Fruit fly (Drosophila melanogaster) whole organism, embryonic: Measurements from ENCODE around the gene Cyp310a1.

Experiments used
- Ada2b ChIP-seq: fragments of 200-800 bp; sonication (Bioruptor generic); IDR thresholded peaks from 2 replicates; pipeline ENCODE4 v1.3.6; 2022; ENCODE audit warnings: missing biosample characterization, missing genetic modification characterization
- Asciz ChIP-seq: fragments of 200-800 bp; sonication (Bioruptor generic); optimal IDR thresholded peaks from 2 replicates; lab custom pipeline; 2017; ENCODE audit warnings: missing biosample characterization, mild to moderate bottlenecking, missing genetic modification characterization, missing genetic modification reagents
- B-H1 ChIP-seq: fragments of 200-800 bp; sonication (Bioruptor generic); IDR thresholded peaks from 3 replicates; pipeline ENCODE4 v1.3.6; 2022; ENCODE audit warnings: missing biosample characterization, missing genetic modification characterization
- B-H2 ChIP-seq: fragments of 200-800 bp; sonication (Bioruptor generic); optimal IDR thresholded peaks from 2 replicates; lab custom pipeline; 2018; ENCODE audit warnings: missing biosample characterization, mild to moderate bottlenecking, missing genetic modification characterization
- CG10147 ChIP-seq: fragments of 200-800 bp; sonication (Bioruptor generic); optimal IDR thresholded peaks from 2 replicates; lab custom pipeline; 2019; ENCODE audit warnings: missing biosample characterization, mild to moderate bottlenecking, missing genetic modification characterization, moderate library complexity
- CG10321 ChIP-seq: fragments of 200-800 bp; sonication (Bioruptor generic); IDR thresholded peaks from 2 replicates; pipeline ENCODE4 v1.3.6; 2022; ENCODE audit warnings: missing biosample characterization, missing genetic modification characterization
- CG10565 ChIP-seq: fragments of 200-800 bp; sonication (Bioruptor generic); optimal IDR thresholded peaks from 3 replicates; lab custom pipeline; 2016; ENCODE audit warnings: missing biosample characterization, mild to moderate bottlenecking, missing genetic modification characterization
- CG10959 ChIP-seq: fragments of 200-800 bp; sonication (Bioruptor generic); IDR thresholded peaks from 2 replicates; pipeline ENCODE4 v1.3.6; 2022; ENCODE audit warnings: missing biosample characterization, missing genetic modification characterization
- CG11695 ChIP-seq: fragments of 200-800 bp; sonication (Bioruptor generic); IDR thresholded peaks from 3 replicates; pipeline ENCODE4 v1.3.6; 2022; ENCODE audit warnings: missing biosample characterization, missing genetic modification characterization
- CG1233 ChIP-seq: fragments of 200-800 bp; sonication (Bioruptor generic); optimal IDR thresholded peaks from 4 replicates; lab custom pipeline; 2018; ENCODE audit warnings: missing biosample characterization, mild to moderate bottlenecking, missing genetic modification characterization
- CG13775 ChIP-seq: fragments of 200-800 bp; sonication (Bioruptor generic); optimal IDR thresholded peaks from 3 replicates; lab custom pipeline; 2017; ENCODE audit warnings: missing biosample characterization, mild to moderate bottlenecking, missing genetic modification characterization
- CG14014 ChIP-seq: fragments of 200-800 bp; sonication (Bioruptor generic); IDR thresholded peaks from 2 replicates; pipeline ENCODE4 v1.3.6; 2022; ENCODE audit warnings: missing biosample characterization, missing genetic modification characterization
- CG14050 ChIP-seq: fragments of 200-800 bp; sonication (Bioruptor generic); IDR thresholded peaks from 3 replicates; pipeline ENCODE4 v1.3.6; 2022; ENCODE audit warnings: missing biosample characterization, missing genetic modification characterization
- CG1647 ChIP-seq: fragments of 200-800 bp; sonication (Bioruptor generic); optimal IDR thresholded peaks from 3 replicates; lab custom pipeline; 2016; ENCODE audit warnings: missing biosample characterization, missing genetic modification characterization
- CG17612 ChIP-seq: fragments of 200-800 bp; sonication (Bioruptor generic); IDR thresholded peaks from 2 replicates; pipeline ENCODE4 v1.3.6; 2022; ENCODE audit warnings: missing biosample characterization, missing genetic modification characterization
- CG1792 ChIP-seq: fragments of 200-800 bp; sonication (Bioruptor generic); optimal IDR thresholded peaks from 2 replicates; lab custom pipeline; 2016; ENCODE audit warnings: missing biosample characterization, missing genetic modification characterization
- CG18476 ChIP-seq: fragments of 200-800 bp; sonication (Bioruptor generic); optimal IDR thresholded peaks from 2 replicates; lab custom pipeline; 2016; ENCODE audit warnings: missing biosample characterization, mild to moderate bottlenecking, missing genetic modification characterization
- CG30020 ChIP-seq: fragments of 200-800 bp; optimal IDR thresholded peaks from 2 replicates; lab custom pipeline; 2019; ENCODE audit warnings: missing biosample characterization, mild to moderate bottlenecking, missing genetic modification characterization, moderate library complexity
- CG3726 ChIP-seq: fragments of 200-800 bp; sonication (Bioruptor generic); IDR thresholded peaks from 3 replicates; pipeline ENCODE4, ENCODE4 v1.3.6; 2022; ENCODE audit warnings: missing biosample characterization, missing genetic modification characterization
- CG4707 ChIP-seq: fragments of 200-800 bp; sonication (Bioruptor generic); optimal IDR thresholded peaks from 2 replicates; lab custom pipeline; 2018; ENCODE audit warnings: missing biosample characterization, mild to moderate bottlenecking, missing genetic modification characterization, moderate library complexity
- CG6254 ChIP-seq: fragments of 200-800 bp; sonication (Bioruptor generic); optimal IDR thresholded peaks from 3 replicates; lab custom pipeline; 2017; ENCODE audit warnings: mild to moderate bottlenecking, missing biosample characterization, missing genetic modification reagents, missing genetic modification characterization
- CG7271 ChIP-seq: fragments of 200-800 bp; sonication (Bioruptor generic); optimal IDR thresholded peaks from 2 replicates; lab custom pipeline; 2018; ENCODE audit warnings: missing biosample characterization, mild to moderate bottlenecking, missing genetic modification characterization, moderate library complexity
- CG7372 ChIP-seq: fragments of 200-800 bp; sonication (Bioruptor generic); IDR thresholded peaks from 2 replicates; pipeline ENCODE4 v1.3.6; 2022; ENCODE audit warnings: missing biosample characterization, missing genetic modification characterization
- CG7556 ChIP-seq: fragments of 200-800 bp; sonication (Bioruptor generic); optimal IDR thresholded peaks from 2 replicates; lab custom pipeline; 2017; ENCODE audit warnings: missing biosample characterization, mild to moderate bottlenecking, missing genetic modification characterization
- CG8924 ChIP-seq: fragments of 200-800 bp; optimal IDR thresholded peaks from 3 replicates; lab custom pipeline; 2019; ENCODE audit warnings: missing biosample characterization, mild to moderate bottlenecking, missing genetic modification characterization, moderate library complexity
- D ChIP-seq, 2 experiments: fragments of 200-800 bp in 1 of 2; fragments of >200 bp in 1 of 2; sonication (Bioruptor generic) in 1 of 2; optimal IDR thresholded peaks; 2 replicates in 1 of 2; 3 replicates in 1 of 2; lab custom pipeline; 2017; ENCODE audit warnings: mild to moderate bottlenecking in 1 of 2, missing biosample characterization in 1 of 2, missing genetic modification characterization in 1 of 2, missing genetic modification reagents in 1 of 2
- Dbx ChIP-seq: fragments of 200-800 bp; sonication (Bioruptor generic); IDR thresholded peaks from 3 replicates; pipeline ENCODE4 v1.3.6; 2022; ENCODE audit warnings: missing biosample characterization, missing genetic modification characterization
- Fer1 ChIP-seq: fragments of 200-800 bp; sonication (Bioruptor generic); optimal IDR thresholded peaks from 2 replicates; lab custom pipeline; 2017; ENCODE audit warnings: missing biosample characterization, mild to moderate bottlenecking, missing genetic modification characterization
- Gug ChIP-seq: fragments of 200-800 bp; sonication (Bioruptor generic); IDR thresholded peaks from 4 replicates; pipeline ENCODE4 v1.3.6; 2022; ENCODE audit warnings: missing biosample characterization, missing genetic modification characterization
- HmgZ ChIP-seq: fragments of 200-800 bp; sonication (Bioruptor generic); optimal IDR thresholded peaks from 2 replicates; lab custom pipeline; 2018; ENCODE audit warnings: missing biosample characterization, mild to moderate bottlenecking, missing genetic modification characterization
- Mad ChIP-seq: fragments of 200-800 bp; sonication (Bioruptor generic); optimal IDR thresholded peaks from 2 replicates; lab custom pipeline; 2016; ENCODE audit warnings: missing biosample characterization, missing genetic modification characterization
- NC2α ChIP-seq: fragments of 200-800 bp; sonication (Bioruptor generic); optimal IDR thresholded peaks from 2 replicates; lab custom pipeline; 2016; ENCODE audit warnings: missing biosample characterization, missing genetic modification characterization
- Sry-β ChIP-seq: fragments of 200-800 bp; sonication (Bioruptor generic); optimal IDR thresholded peaks from 2 replicates; lab custom pipeline; 2018; ENCODE audit warnings: missing biosample characterization, mild to moderate bottlenecking, missing genetic modification characterization, moderate library complexity
- Xbp1 ChIP-seq: fragments of 200-800 bp; sonication (Bioruptor generic); optimal IDR thresholded peaks from 3 replicates; lab custom pipeline; 2016; ENCODE audit warnings: missing biosample characterization, mild to moderate bottlenecking, missing genetic modification characterization
- aop ChIP-seq: fragments of 200-800 bp; sonication (Bioruptor generic); IDR thresholded peaks from 2 replicates; pipeline ENCODE4 v1.3.6; 2022; ENCODE audit warnings: missing biosample characterization, missing genetic modification characterization
- br ChIP-seq: fragments of >200 bp; optimal IDR thresholded peaks from 2 replicates; lab custom pipeline; 2017
- caup ChIP-seq: fragments of 200-800 bp; sonication (Bioruptor generic); optimal IDR thresholded peaks from 3 replicates; lab custom pipeline; 2017; ENCODE audit warnings: missing biosample characterization, mild to moderate bottlenecking, missing genetic modification characterization, moderate library complexity; ENCODE audit not compliant: severe bottlenecking
- crc ChIP-seq: fragments of 200-800 bp; sonication (Bioruptor generic); optimal IDR thresholded peaks from 2 replicates; lab custom pipeline; 2016; ENCODE audit warnings: missing biosample characterization, missing genetic modification characterization
- da ChIP-seq: fragments of 200-800 bp; sonication (Bioruptor generic); optimal IDR thresholded peaks from 2 replicates; lab custom pipeline; 2016; ENCODE audit warnings: missing biosample characterization, missing genetic modification characterization
- esg ChIP-seq: fragments of 200-800 bp; sonication (Bioruptor generic); conservative IDR thresholded peaks from 2 replicates; pipeline ENCODE4 v1.3.6; 2022; ENCODE audit warnings: missing biosample characterization, missing genetic modification characterization
- fru ChIP-seq: fragments of >200 bp; optimal IDR thresholded peaks from 2 replicates; lab custom pipeline; 2017
- gce ChIP-seq: fragments of 200-800 bp; sonication (Bioruptor generic); IDR thresholded peaks from 3 replicates; pipeline ENCODE4 v1.3.6; 2022; ENCODE audit warnings: missing biosample characterization, missing genetic modification characterization
- gcm2 ChIP-seq: fragments of 200-800 bp; sonication (Bioruptor generic); optimal IDR thresholded peaks from 2 replicates; lab custom pipeline; 2016; ENCODE audit warnings: missing biosample characterization, missing genetic modification characterization
- gsb-n ChIP-seq: fragments of 200-800 bp; sonication (Bioruptor generic); optimal IDR thresholded peaks from 3 replicates; lab custom pipeline; 2018; ENCODE audit warnings: missing biosample characterization, mild to moderate bottlenecking, missing genetic modification characterization
- lola ChIP-seq, 3 experiments: fragments of >200 bp in 2 of 3; fragments of 200-800 bp in 1 of 3; sonication (Bioruptor generic) in 1 of 3; optimal IDR thresholded peaks; 2 replicates each; lab custom pipeline; 2017 to 2019; ENCODE audit warnings: missing biosample characterization in 3 of 3, missing genetic modification characterization in 3 of 3, mild to moderate bottlenecking in 1 of 3, moderate library complexity in 1 of 3
- pfk ChIP-seq: fragments of 200-800 bp; sonication (Bioruptor generic); optimal IDR thresholded peaks from 2 replicates; lab custom pipeline; 2018; ENCODE audit warnings: missing biosample characterization, mild to moderate bottlenecking, missing genetic modification characterization, moderate library complexity
- pho ChIP-seq: fragments of 200-800 bp; sonication (Bioruptor generic); optimal IDR thresholded peaks from 2 replicates; lab custom pipeline; 2016; ENCODE audit warnings: missing biosample characterization, missing genetic modification characterization
- ranshi ChIP-seq: fragments of 200-800 bp; sonication (Bioruptor generic); IDR thresholded peaks from 2 replicates; pipeline ENCODE4 v1.3.6; 2022; ENCODE audit warnings: missing biosample characterization, missing genetic modification characterization
- scrt ChIP-seq: fragments of 200-800 bp; sonication (Bioruptor generic); optimal IDR thresholded peaks from 2 replicates; lab custom pipeline; 2018; ENCODE audit warnings: missing biosample characterization, mild to moderate bottlenecking, missing genetic modification characterization, moderate library complexity
- stc ChIP-seq: fragments of 200-800 bp; sonication (Bioruptor generic); IDR thresholded peaks from 2 replicates; pipeline ENCODE4 v1.3.6; 2022; ENCODE audit warnings: missing biosample characterization, missing genetic modification characterization
- vnd ChIP-seq: fragments of 200-800 bp; sonication (Bioruptor generic); IDR thresholded peaks from 3 replicates; pipeline ENCODE4 v1.3.6; 2022; ENCODE audit warnings: missing biosample characterization, missing genetic modification characterization; ENCODE audit not compliant: partially characterized antibody

Gene Cyp310a1

dm6 chr2L:18688646-18689296, 36.0 kb upstream of the Cyp310a1 start, which contains the start of gene msl-1 (continued):
- TF ChIP-seq CG10147 (GFP tag; lab: Kevin White, UChicago) (no peak), CG4707 (no peak), CG3726 (GFP tag; lab: Robert Waterston, UW) (no peak), B-H2 (GFP tag; lab: Kevin White, UChicago) (peak; percentile 36), br (lab: Kevin White, UChicago) (no peak), lola (GFP tag; optimal IDR thresholded peaks at IDR 0.05; lab: Kevin White, UChicago) (no peak), CG1792 (GFP tag; lab: Kevin White, UChicago) (no peak), CG14014 (GFP tag; lab: Robert Waterston, UW) (no peak), pho (GFP tag; lab: Kevin White, UChicago) (peak; percentile 29), HmgZ (tag; lab: Kevin White, UChicago) (peak; percentile 27), stc (GFP tag; lab: Robert Waterston, UW) (no peak), Mad (GFP tag; lab: Kevin White, UChicago) (no peak), CG8924 (tag; lab: Kevin White, UChicago) (no peak), Sry-β (GFP tag; lab: Kevin White, UChicago) (peak; percentile 74), CG10565 (GFP tag; lab: Kevin White, UChicago) (no peak), CG17612 (GFP tag; lab: Robert Waterston, UW) (no peak), CG18476 (GFP tag; lab: Kevin White, UChicago) (no peak), CG14050 (GFP tag; lab: Robert Waterston, UW) (no peak), CG10321 (GFP tag; lab: Robert Waterston, UW) (no peak), CG11695 (GFP tag; lab: Robert Waterston, UW) (no peak), gsb-n (tag; lab: Kevin White, UChicago) (no peak), CG1233 (GFP tag; lab: Kevin White, UChicago) (no peak), da (no peak), scrt (GFP tag; lab: Kevin White, UChicago) (no peak), CG30020 (tag; lab: Kevin White, UChicago) (peak; percentile 38), Asciz (GFP tag; lab: Kevin White, UChicago) (no peak), aop (no peak), Ada2b (GFP tag; lab: Robert Waterston, UW) (0 out of 2 replicates have a peak, but pooled peaks have one; percentile 4), CG7556 (GFP tag; lab: Kevin White, UChicago) (no peak), gcm2 (GFP tag; lab: Kevin White, UChicago) (no peak), ranshi (GFP tag; lab: Robert Waterston, UW) (no peak), CG1647 (GFP tag; lab: Kevin White, UChicago) (peak; percentile 35), Gug (GFP tag; lab: Robert Waterston, UW) (peak; percentile 75; the same call in 1 of the 4 replicates), gce (no peak), CG13775 (GFP tag; lab: Kevin White, UChicago) (peak; percentile 18), Xbp1 (GFP tag; lab: Kevin White, UChicago) (peak; percentile 44), B-H1 (no peak), crc (GFP tag; lab: Kevin White, UChicago) (no peak), Dbx (GFP tag; lab: Robert Waterston, UW) (peak; percentile 68), NC2α (GFP tag; lab: Kevin White, UChicago) (no peak), CG7372 (GFP tag; lab: Robert Waterston, UW) (no peak), fru (lab: Kevin White, UChicago) (no peak), Fer1 (GFP tag; lab: Kevin White, UChicago) (no peak), pfk (GFP tag; lab: Kevin White, UChicago) (no peak), CG6254 (GFP tag; lab: Kevin White, UChicago) (no peak), CG10959 (GFP tag; lab: Robert Waterston, UW) (no peak), D (optimal IDR thresholded peaks at IDR 0.05; lab: Kevin White, UChicago) (peak; percentile 25), D (GFP tag; optimal IDR thresholded peaks at IDR 0.05; lab: Kevin White, UChicago) (no peak), vnd (GFP tag; lab: Robert Waterston, UW) (peak; percentile 92), caup (GFP tag; lab: Kevin White, UChicago) (no peak), CG7271 (no peak), esg (no peak)
